Worm (Caenorhabditis elegans): ENCODE measurements around the gene zmp-1.

ce11 chrIII:5938013-5938412, 5.3 kb upstream of the zmp-1 start:
- TF ChIP-seq isw-1 (GFP tag; IDR thresholded peaks at IDR 0.05) (no peak), pag-3 (tag; optimal IDR thresholded peaks at IDR 0.05; ENCODE audit: borderline replicate concordance, insufficient read depth) (no peak), pqm-1 (tag; optimal IDR thresholded peaks at IDR 0.05) (no peak), ceh-63 (GFP tag; optimal IDR thresholded peaks at IDR 0.05) (no peak), snpc-4 (tag; optimal IDR thresholded peaks at IDR 0.05) (no peak), lsy-2 (tag; optimal IDR thresholded peaks at IDR 0.05) (peak; percentile 28 to 63), C04F5.9 (tag; optimal IDR thresholded peaks at IDR 0.05) (no peak), nhr-71 (tag; optimal IDR thresholded peaks at IDR 0.05) (peak; percentile 84), elt-2 (tag; optimal IDR thresholded peaks at IDR 0.05) (peak; percentile 46), blmp-1 (tag; optimal IDR thresholded peaks at IDR 0.05) (peak; percentile 99), fkh-10 (GFP tag; optimal IDR thresholded peaks at IDR 0.05) (no peak), nhr-237 (tag; optimal IDR thresholded peaks at IDR 0.05) (no peak)

Measured in whole organism, L1 larva.